Fruit fly (Drosophila melanogaster): ENCODE measurements around the gene alpha-Est8.

dm6 chr3R:7535606-7536005 lies 20.1 kb upstream of the alpha-Est8 start:
- TF ChIP-seq Myc (optimal IDR thresholded peaks at IDR 0.05) (no peak), insv (optimal IDR thresholded peaks at IDR 0.05) (no peak), ttk (optimal IDR thresholded peaks at IDR 0.05) (no peak)
